Fruit fly (Drosophila melanogaster) whole organism, embryonic: ENCODE measurements around the gene Rnf146.

ENCODE experiments used
- Ada2b ChIP-seq: fragments of 200-800 bp; sonication (Bioruptor generic); IDR thresholded peaks from 2 replicates; pipeline ENCODE4 v1.3.6; 2022; ENCODE audit warnings: missing biosample characterization, missing genetic modification characterization
- CG10959 ChIP-seq: fragments of 200-800 bp; sonication (Bioruptor generic); IDR thresholded peaks from 2 replicates; pipeline ENCODE4 v1.3.6; 2022; ENCODE audit warnings: missing biosample characterization, missing genetic modification characterization
- CG13123 ChIP-seq: fragments of 200-800 bp; sonication (Bioruptor generic); optimal IDR thresholded peaks from 2 replicates; lab custom pipeline; 2016; ENCODE audit warnings: missing biosample characterization, missing genetic modification characterization
- CG13894 ChIP-seq: fragments of 200-800 bp; sonication (Bioruptor generic); optimal IDR thresholded peaks from 3 replicates; lab custom pipeline; 2018; ENCODE audit warnings: missing biosample characterization, mild to moderate bottlenecking, missing genetic modification characterization, moderate library complexity
- CG14860 ChIP-seq: fragments of 200-800 bp; sonication (Bioruptor generic); IDR thresholded peaks from 3 replicates; pipeline ENCODE4 v1.3.6; 2022; ENCODE audit warnings: missing biosample characterization, missing genetic modification characterization; ENCODE audit not compliant: partially characterized antibody
- CG15514 ChIP-seq: fragments of 200-800 bp; sonication (Bioruptor generic); optimal IDR thresholded peaks from 3 replicates; lab custom pipeline; 2017; ENCODE audit warnings: missing biosample characterization, missing genetic modification characterization, mild to moderate bottlenecking, moderate library complexity, missing genetic modification reagents
- CG15601 ChIP-seq: fragments of 200-800 bp; sonication (Bioruptor generic); optimal IDR thresholded peaks from 3 replicates; lab custom pipeline; 2019; ENCODE audit warnings: missing biosample characterization, mild to moderate bottlenecking, missing genetic modification characterization, moderate library complexity
- CG16863 ChIP-seq: fragments of 200-800 bp; sonication (Bioruptor generic); optimal IDR thresholded peaks from 3 replicates; lab custom pipeline; 2016; ENCODE audit warnings: missing biosample characterization, missing genetic modification characterization
- CG17186 ChIP-seq: fragments of 200-800 bp; sonication (Bioruptor generic); optimal IDR thresholded peaks from 3 replicates; lab custom pipeline; 2017; ENCODE audit warnings: missing biosample characterization, missing genetic modification reagents, missing genetic modification characterization
- CG17359 ChIP-seq: fragments of 200-800 bp; sonication (Bioruptor generic); optimal IDR thresholded peaks from 3 replicates; lab custom pipeline; 2018; ENCODE audit warnings: missing biosample characterization, mild to moderate bottlenecking, missing genetic modification characterization, moderate library complexity
- CG17829 ChIP-seq: fragments of 200-800 bp; optimal IDR thresholded peaks from 2 replicates; lab custom pipeline; 2019; ENCODE audit warnings: missing biosample characterization, mild to moderate bottlenecking, missing genetic modification characterization, moderate library complexity
- CG18476 ChIP-seq: fragments of 200-800 bp; sonication (Bioruptor generic); optimal IDR thresholded peaks from 2 replicates; lab custom pipeline; 2016; ENCODE audit warnings: missing biosample characterization, mild to moderate bottlenecking, missing genetic modification characterization
- CG2120 ChIP-seq: fragments of 200-800 bp; sonication (Bioruptor generic); optimal IDR thresholded peaks from 3 replicates; lab custom pipeline; 2016; ENCODE audit warnings: missing biosample characterization, missing genetic modification characterization
- CG2202 ChIP-seq: fragments of 200-800 bp; sonication (Bioruptor generic); optimal IDR thresholded peaks from 2 replicates; lab custom pipeline; 2018; ENCODE audit warnings: missing biosample characterization, mild to moderate bottlenecking, missing genetic modification characterization
- CG2875 ChIP-seq: fragments of 200-800 bp; sonication (Bioruptor generic); optimal IDR thresholded peaks from 2 replicates; lab custom pipeline; 2017; ENCODE audit warnings: missing biosample characterization, mild to moderate bottlenecking, missing genetic modification characterization, missing genetic modification reagents
- CG2889 ChIP-seq: fragments of 200-800 bp; sonication (Bioruptor generic); IDR thresholded peaks from 3 replicates; pipeline ENCODE4 v1.3.6; 2022; ENCODE audit warnings: missing biosample characterization, missing genetic modification characterization
- CG31441 ChIP-seq: fragments of 200-800 bp; sonication (Bioruptor generic); IDR thresholded peaks from 2 replicates; pipeline ENCODE4 v1.3.6; 2022; ENCODE audit warnings: missing biosample characterization, missing genetic modification characterization
- CG3838 ChIP-seq: fragments of 200-800 bp; sonication (Bioruptor generic); optimal IDR thresholded peaks from 3 replicates; lab custom pipeline; 2016; ENCODE audit warnings: missing biosample characterization, missing genetic modification characterization
- CG6254 ChIP-seq: fragments of 200-800 bp; sonication (Bioruptor generic); optimal IDR thresholded peaks from 3 replicates; lab custom pipeline; 2017; ENCODE audit warnings: mild to moderate bottlenecking, missing biosample characterization, missing genetic modification reagents, missing genetic modification characterization
- CG6765 ChIP-seq: fragments of 200-800 bp; sonication (Bioruptor generic); optimal IDR thresholded peaks from 3 replicates; lab custom pipeline; 2017; ENCODE audit warnings: missing biosample characterization, mild to moderate bottlenecking, missing genetic modification characterization
- CG6854 ChIP-seq: fragments of 200-800 bp; sonication (Bioruptor generic); optimal IDR thresholded peaks from 3 replicates; lab custom pipeline; 2017; ENCODE audit warnings: missing biosample characterization, mild to moderate bottlenecking, missing genetic modification characterization
- CG9215 ChIP-seq: fragments of 200-800 bp; sonication (Bioruptor generic); IDR thresholded peaks from 2 replicates; pipeline ENCODE4 v1.3.6; 2022; ENCODE audit warnings: missing biosample characterization, missing genetic modification characterization
- CHES-1-like ChIP-seq: fragments of 200-800 bp; sonication (Bioruptor generic); optimal IDR thresholded peaks from 2 replicates; lab custom pipeline; 2016; ENCODE audit warnings: missing biosample characterization, missing genetic modification characterization
- Deaf1 ChIP-seq: fragments of 200-800 bp; optimal IDR thresholded peaks from 3 replicates; lab custom pipeline; 2019; ENCODE audit warnings: missing biosample characterization, mild to moderate bottlenecking, missing genetic modification characterization, moderate library complexity
- ERR ChIP-seq: fragments of 200-800 bp; sonication (Bioruptor generic); optimal IDR thresholded peaks from 2 replicates; lab custom pipeline; 2016; ENCODE audit warnings: missing biosample characterization, missing genetic modification characterization
- HLHmδ ChIP-seq: fragments of 200-800 bp; sonication (Bioruptor generic); optimal IDR thresholded peaks from 2 replicates; lab custom pipeline; 2018; ENCODE audit warnings: missing biosample characterization, mild to moderate bottlenecking, missing genetic modification characterization, moderate library complexity
- Hr51 ChIP-seq, 2 experiments: fragments of 200-800 bp; sonication (Bioruptor generic); optimal IDR thresholded peaks; 2 replicates in 1 of 2; 3 replicates in 1 of 2; lab custom pipeline; 2016 to 2018; ENCODE audit warnings: missing biosample characterization in 2 of 2, missing genetic modification characterization in 2 of 2, mild to moderate bottlenecking in 1 of 2, moderate library complexity in 1 of 2
- Lpt ChIP-seq: fragments of >200 bp; optimal IDR thresholded peaks from 2 replicates; lab custom pipeline; 2018; ENCODE audit warnings: missing biosample characterization, missing genetic modification characterization
- NC2α ChIP-seq: fragments of 200-800 bp; sonication (Bioruptor generic); optimal IDR thresholded peaks from 2 replicates; lab custom pipeline; 2016; ENCODE audit warnings: missing biosample characterization, missing genetic modification characterization
- NFAT ChIP-seq: fragments of 200-800 bp; sonication (Bioruptor generic); IDR thresholded peaks from 2 replicates; pipeline ENCODE4 v1.3.6; 2022; ENCODE audit warnings: missing biosample characterization, missing genetic modification characterization
- Oli ChIP-seq: fragments of 200-800 bp; sonication (Bioruptor generic); optimal IDR thresholded peaks from 2 replicates; lab custom pipeline; 2018; ENCODE audit warnings: missing biosample characterization, mild to moderate bottlenecking, missing genetic modification characterization, moderate library complexity
- Opbp ChIP-seq: fragments of 200-800 bp; sonication (Bioruptor generic); IDR thresholded peaks from 3 replicates; pipeline ENCODE4 v1.3.6; 2022; ENCODE audit warnings: missing biosample characterization, missing genetic modification characterization; ENCODE audit not compliant: partially characterized antibody
- YL-1 ChIP-seq: fragments of 200-800 bp; sonication (Bioruptor generic); optimal IDR thresholded peaks from 3 replicates; lab custom pipeline; 2017; ENCODE audit warnings: missing biosample characterization, mild to moderate bottlenecking, missing genetic modification characterization
- ac ChIP-seq: fragments of 200-800 bp; sonication (Bioruptor generic); optimal IDR thresholded peaks from 3 replicates; lab custom pipeline; 2017; ENCODE audit warnings: missing biosample characterization, mild to moderate bottlenecking, missing genetic modification characterization
- caup ChIP-seq: fragments of 200-800 bp; sonication (Bioruptor generic); optimal IDR thresholded peaks from 3 replicates; lab custom pipeline; 2017; ENCODE audit warnings: missing biosample characterization, mild to moderate bottlenecking, missing genetic modification characterization, moderate library complexity; ENCODE audit not compliant: severe bottlenecking
- emc ChIP-seq: fragments of 200-800 bp; sonication (Bioruptor generic); optimal IDR thresholded peaks from 2 replicates; lab custom pipeline; 2016; ENCODE audit warnings: missing biosample characterization, missing genetic modification characterization
- esg ChIP-seq: fragments of 200-800 bp; sonication (Bioruptor generic); conservative IDR thresholded peaks from 2 replicates; pipeline ENCODE4 v1.3.6; 2022; ENCODE audit warnings: missing biosample characterization, missing genetic modification characterization
- eve ChIP-seq, 2 experiments: fragments of >200 bp; optimal IDR thresholded peaks; 2 replicates each; lab custom pipeline; 2017; ENCODE audit warnings: missing biosample characterization in 2 of 2, missing genetic modification characterization in 2 of 2
- fd96Cb ChIP-seq: fragments of 200-800 bp; sonication (Bioruptor generic); optimal IDR thresholded peaks from 2 replicates; lab custom pipeline; 2018; ENCODE audit warnings: missing biosample characterization, mild to moderate bottlenecking, missing genetic modification characterization, moderate library complexity
- fru ChIP-seq: fragments of >200 bp; optimal IDR thresholded peaks from 2 replicates; lab custom pipeline; 2017
- nau ChIP-seq: fragments of 200-800 bp; sonication (Bioruptor generic); optimal IDR thresholded peaks from 3 replicates; lab custom pipeline; 2017; ENCODE audit warnings: missing biosample characterization, mild to moderate bottlenecking, missing genetic modification characterization, missing genetic modification reagents
- nerfin-1 ChIP-seq: fragments of 200-800 bp; sonication (Bioruptor generic); optimal IDR thresholded peaks from 3 replicates; lab custom pipeline; 2019; ENCODE audit warnings: missing biosample characterization, mild to moderate bottlenecking, missing genetic modification characterization, moderate library complexity
- p53 ChIP-seq: fragments of 200-800 bp; sonication (Bioruptor generic); optimal IDR thresholded peaks from 2 replicates; lab custom pipeline; 2016; ENCODE audit warnings: missing biosample characterization, missing genetic modification characterization
- pan ChIP-seq, 4 experiments: fragments of >200 bp in 3 of 4; fragments of 200-800 bp in 1 of 4; sonication (Bioruptor generic) in 1 of 4; optimal IDR thresholded peaks in 3 of 4; IDR thresholded peaks in 1 of 4; 2 replicates each; pipeline versions ENCODE4 v1.3.6 to Lab custom; 2017 to 2022; ENCODE audit warnings: missing biosample characterization in 2 of 4, missing genetic modification characterization in 2 of 4, mixed read lengths in 1 of 4
- sens-2 ChIP-seq: fragments of 200-800 bp; sonication (Bioruptor generic); IDR thresholded peaks from 2 replicates; pipeline ENCODE4 v1.3.6; 2022; ENCODE audit warnings: missing biosample characterization, missing genetic modification characterization
- sima ChIP-seq: fragments of 200-800 bp; sonication (Bioruptor generic); optimal IDR thresholded peaks from 2 replicates; lab custom pipeline; 2016; ENCODE audit warnings: missing biosample characterization, missing genetic modification characterization
- sna ChIP-seq: fragments of 200-800 bp; sonication (Bioruptor generic); IDR thresholded peaks from 2 replicates; pipeline ENCODE4 v1.3.6; 2022; ENCODE audit warnings: missing biosample characterization, missing genetic modification characterization; ENCODE audit not compliant: partially characterized antibody
- stwl ChIP-seq: fragments of 200-800 bp; sonication (Bioruptor generic); optimal IDR thresholded peaks from 3 replicates; lab custom pipeline; 2018; ENCODE audit warnings: missing biosample characterization, mild to moderate bottlenecking, missing genetic modification characterization, moderate library complexity
- trem ChIP-seq: fragments of 200-800 bp; optimal IDR thresholded peaks from 3 replicates; lab custom pipeline; 2019; ENCODE audit warnings: missing biosample characterization, mild to moderate bottlenecking, missing genetic modification characterization, moderate library complexity

Rnf146 gene

dm6 chr3L:19612172-19612571, 30.4 kb downstream of the Rnf146 start, which contains the start of the genes Lon and PIG-F (continued):
- TF ChIP-seq CG13894 (tag; lab: Kevin White, UChicago) (peak; percentile 98), trem (tag; lab: Kevin White, UChicago) (peak; percentile 97), CG13123 (peak; percentile 98), NC2α (peak; percentile 95), YL-1 (GFP tag; lab: Kevin White, UChicago) (peak; percentile 99), stwl (tag; lab: Kevin White, UChicago) (peak; percentile 97), CG17359 (tag; lab: Kevin White, UChicago) (peak; percentile 99), CG14860 (GFP tag; lab: Robert Waterston, UW) (peak; percentile 75), CG15514 (GFP tag; lab: Kevin White, UChicago) (peak; percentile 94), HLHmδ (no peak), fru (lab: Kevin White, UChicago) (no peak), Hr51 (GFP tag; optimal IDR thresholded peaks at IDR 0.05; lab: Kevin White, UChicago) (peak; percentile 99), caup (GFP tag; lab: Kevin White, UChicago) (peak; percentile 99), CG16863 (peak; percentile 98), CG2120 (GFP tag; lab: Kevin White, UChicago) (peak; percentile 99), esg (GFP tag; lab: Robert Waterston, UW) (peak; percentile 98), CG6254 (peak; percentile 97), CG2875 (GFP tag; lab: Kevin White, UChicago) (peak; percentile 99), sima (GFP tag; lab: Kevin White, UChicago) (peak; percentile 92), CG15601 (tag; lab: Kevin White, UChicago) (peak; percentile 98), emc (GFP tag; lab: Kevin White, UChicago) (peak; percentile 95), CG2202 (peak; percentile 99), CG6854 (GFP tag; lab: Kevin White, UChicago) (peak; percentile 95), Lpt (no peak), p53 (GFP tag; lab: Kevin White, UChicago) (peak; percentile 93), CG31441 (GFP tag; lab: Robert Waterston, UW) (peak; percentile 100), CG10959 (GFP tag; lab: Robert Waterston, UW) (peak; percentile 98), ac (GFP tag; lab: Kevin White, UChicago) (peak; percentile 99), CG17829 (tag; lab: Kevin White, UChicago) (peak; percentile 99), sna (GFP tag; lab: Robert Waterston, UW) (peak; percentile 62; the same call in 1 of the 2 replicates), fd96Cb (tag; lab: Kevin White, UChicago) (peak; percentile 99), nau (GFP tag; lab: Kevin White, UChicago) (no peak), nerfin-1 (tag; lab: Kevin White, UChicago) (peak; percentile 99), pan (optimal IDR thresholded peaks at IDR 0.05; lab: Kevin White, UChicago) (no peak), pan (GFP tag; optimal IDR thresholded peaks at IDR 0.05 in 1 of 2, IDR thresholded peaks at IDR 0.05 in 1 of 2) (peak in 1 of 2 experiments; percentile 99), Deaf1 (tag; lab: Kevin White, UChicago) (peak; percentile 88), Opbp (GFP tag; lab: Robert Waterston, UW) (no peak), CG17186 (GFP tag; lab: Kevin White, UChicago) (peak; percentile 90), CG9215 (GFP tag; lab: Robert Waterston, UW) (peak; percentile 99), CG3838 (GFP tag; lab: Kevin White, UChicago) (peak; percentile 94), sens-2 (peak; percentile 95), CHES-1-like (GFP tag; lab: Kevin White, UChicago) (peak; percentile 97), CG6765 (GFP tag; lab: Kevin White, UChicago) (peak; percentile 98), ERR (GFP tag; lab: Kevin White, UChicago) (peak; percentile 95), Oli (tag; lab: Kevin White, UChicago) (peak; percentile 100), CG18476 (GFP tag; lab: Kevin White, UChicago) (peak; percentile 99), Ada2b (GFP tag; lab: Robert Waterston, UW) (peak; percentile 98), CG2889 (GFP tag; lab: Robert Waterston, UW) (peak; percentile 97), NFAT (GFP tag; lab: Robert Waterston, UW) (peak; percentile 98), eve (GFP tag; optimal IDR thresholded peaks at IDR 0.05; lab: Kevin White, UChicago) (peak in 1 of 2 experiments; percentile 71)
